Worm (Caenorhabditis elegans) whole organism, L1 larva: ENCODE results near the gene T28A8.6.

Experiments used
- ama-1 ChIP-seq: fragments of 150-350 bp; optimal IDR thresholded peaks from 2 replicates; lab custom pipeline; 2014
- ceh-82 ChIP-seq, 3 experiments: fragments of 150-350 bp in 1 of 3; sonication (generic microtip) in 2 of 3; optimal IDR thresholded peaks; 2 replicates each; lab custom pipeline; 2014 to 2017; ENCODE audit warnings: missing biosample characterization in 3 of 3, missing genetic modification characterization in 3 of 3
- lin-13 ChIP-seq: fragments of 150-350 bp; optimal IDR thresholded peaks from 2 replicates; lab custom pipeline; 2014; ENCODE audit warnings: missing biosample characterization, missing genetic modification reagents, missing genetic modification characterization
- lin-15B ChIP-seq: fragments of 150-350 bp; sonication (generic microtip); optimal IDR thresholded peaks from 3 replicates; lab custom pipeline; 2014; ENCODE audit warnings: missing biosample characterization, missing genetic modification characterization
- nhr-12 ChIP-seq: sonication (generic microtip); optimal IDR thresholded peaks from 2 replicates; lab custom pipeline; 2017; ENCODE audit warnings: missing biosample characterization, missing genetic modification characterization
- nhr-28 ChIP-seq: fragments of 150-350 bp; optimal IDR thresholded peaks from 2 replicates; lab custom pipeline; 2014; ENCODE audit warnings: missing biosample characterization, missing genetic modification characterization
- skn-1 ChIP-seq: fragments of 150-350 bp; optimal IDR thresholded peaks from 2 replicates; lab custom pipeline; 2014; ENCODE audit warnings: missing biosample characterization, missing genetic modification characterization
- tbx-2 ChIP-seq: sonication (generic microtip); optimal IDR thresholded peaks from 2 replicates; lab custom pipeline; 2016; ENCODE audit warnings: missing genetic modification characterization, missing compliant biosample characterization

DNA sequence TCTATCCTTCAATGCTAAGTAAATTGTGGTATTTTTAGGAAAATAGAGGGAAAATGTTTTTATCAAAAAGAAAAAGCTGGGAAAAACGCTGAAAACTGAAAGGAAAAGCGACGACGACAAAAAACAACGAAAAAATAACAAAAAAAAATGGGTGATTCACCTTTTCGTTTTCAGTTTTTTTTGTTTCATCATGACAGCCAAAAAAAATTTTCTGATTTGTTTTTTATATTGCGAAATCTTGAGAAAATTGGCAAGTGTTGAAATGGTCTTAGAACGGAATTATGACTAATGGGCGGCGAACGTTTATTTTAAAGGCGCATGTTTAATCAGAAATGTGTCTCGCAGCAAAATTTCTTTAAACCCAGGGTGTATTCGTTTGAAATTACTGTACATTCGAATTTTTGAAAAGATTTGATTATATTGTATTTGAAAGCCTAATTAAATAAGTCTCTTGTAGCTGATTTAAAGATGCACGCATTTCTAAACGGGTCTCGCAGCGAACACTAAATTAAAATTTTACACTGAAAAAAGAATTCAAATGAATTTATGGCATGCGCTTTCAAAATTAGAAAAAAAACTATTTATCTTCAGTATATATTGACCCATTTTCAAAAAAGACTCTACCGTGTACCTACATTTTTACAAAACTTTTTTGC, 36.9 kb downstream of the T28A8.6 start:
- TF ChIP-seq tbx-2 (tag; lab: Kevin White, UChicago) (no peak), ama-1 (lab: Kevin White, UChicago) (no peak), nhr-12 (tag; lab: Kevin White, UChicago) (no peak), lin-13 (GFP tag; lab: Kevin White, UChicago) (no peak), nhr-28 (tag; lab: Kevin White, UChicago) (no peak), skn-1 (tag; lab: Kevin White, UChicago) (no peak), lin-15B (tag; lab: Kevin White, UChicago) (no peak), ceh-82 (tag; optimal IDR thresholded peaks at IDR 0.05; lab: Kevin White, UChicago) (no peak)
